Fruit fly (Drosophila melanogaster) whole organism: Measurements from ENCODE around the gene Obp19c.

Experiments used
- CG8478 ChIP-seq: fragments of >200 bp; optimal IDR thresholded peaks from 2 replicates; lab custom pipeline; 2018; ENCODE audit warnings: inconsistent platforms
- Dll ChIP-seq: fragments of >200 bp; optimal IDR thresholded peaks from 2 replicates; lab custom pipeline; 2017
- EcR ChIP-seq, 2 experiments: fragments of >200 bp; optimal IDR thresholded peaks; 2 replicates each; lab custom pipeline; 2017; ENCODE audit warnings: missing biosample characterization in 2 of 2, missing genetic modification characterization in 2 of 2, missing genetic modification reagents in 2 of 2
- pan ChIP-seq: fragments of >200 bp; optimal IDR thresholded peaks from 2 replicates; lab custom pipeline; 2017
- psq ChIP-seq: fragments of >200 bp; optimal IDR thresholded peaks from 2 replicates; lab custom pipeline; 2017
- usp ChIP-seq: fragments of >200 bp; optimal IDR thresholded peaks from 2 replicates; lab custom pipeline; 2017; ENCODE audit warnings: missing biosample characterization, missing genetic modification characterization, mixed read lengths

The Obp19c gene

DNA sequence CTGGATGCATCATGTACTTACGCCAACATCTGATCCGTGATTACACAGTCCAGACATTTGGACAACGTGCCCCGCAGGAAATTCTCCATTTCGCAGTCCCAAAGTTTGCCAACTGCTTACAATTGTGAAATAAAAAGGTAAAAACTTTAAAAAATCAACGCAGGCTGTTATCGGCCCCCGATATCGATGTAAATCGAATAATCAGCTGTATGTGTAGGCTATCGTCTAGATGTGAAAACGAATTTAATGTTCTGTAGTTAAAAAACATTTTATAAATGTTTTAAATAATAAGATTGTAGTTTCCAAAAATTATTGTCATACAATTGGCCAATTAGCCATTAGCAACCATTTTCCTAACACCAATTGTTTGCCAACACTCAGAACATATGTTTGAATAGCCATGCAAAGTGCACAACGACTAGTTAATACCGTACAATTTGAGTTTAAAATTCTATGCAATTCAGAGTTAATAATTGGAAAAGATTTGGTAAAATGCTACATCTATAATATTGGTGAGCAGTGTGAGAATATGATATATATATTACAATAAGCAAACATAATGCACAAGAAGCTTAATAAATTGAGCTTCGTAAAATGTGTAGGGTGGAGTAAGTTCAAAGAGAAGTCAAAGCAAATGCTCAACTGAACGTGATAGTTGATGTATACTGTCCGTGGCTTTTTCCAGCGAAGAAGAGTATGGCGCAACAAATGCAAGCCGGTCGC is 10.9 kb upstream of the Obp19c start, which contains the start of the genes CG11710 and mal:
CG11710 (minus strand) TSS at position 192 of the 723 bp plus-strand sequence.
mal (plus strand) TSS at position 194 of the 723 bp plus-strand sequence.
- no peak for TF ChIP-seq EcR (GFP tag; optimal IDR thresholded peaks at IDR 0.05; lab: Kevin White, UChicago)
- TF ChIP-seq pan (lab: Kevin White, UChicago), result no peak
- TF ChIP-seq CG8478 (lab: Kevin White, UChicago), result no peak
- TF ChIP-seq psq (lab: Kevin White, UChicago), result no peak
- no peak for TF ChIP-seq usp (GFP tag; lab: Kevin White, UChicago)
- no peak for TF ChIP-seq Dll (lab: Kevin White, UChicago)

DNA sequence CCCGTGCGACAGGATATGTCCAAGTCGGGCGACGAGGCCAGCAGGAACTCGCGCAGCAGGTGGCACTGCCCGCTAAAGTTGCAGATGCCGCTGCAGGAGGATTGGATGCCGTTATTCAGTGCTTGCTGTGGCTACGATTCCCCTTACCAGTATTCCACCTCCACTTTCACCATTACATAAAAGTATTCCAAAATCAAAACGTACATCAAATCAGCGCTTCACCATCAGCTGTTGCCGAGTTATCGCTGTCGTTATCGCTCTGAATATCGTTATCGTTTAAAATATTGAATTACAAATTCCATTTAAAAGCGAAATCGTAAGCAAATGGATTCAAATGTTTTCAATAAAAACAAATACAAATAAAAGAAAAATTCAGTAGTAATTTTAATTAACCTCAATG is 8.1 kb upstream of the Obp19c start, which contains the start of gene CG15456:
CG15456 (minus strand) TSS at position 225 of the 400 bp plus-strand sequence.
- TF ChIP-seq pan (lab: Kevin White, UChicago), result no peak
- TF ChIP-seq psq (lab: Kevin White, UChicago), result no peak
- TF ChIP-seq CG8478 (lab: Kevin White, UChicago), result no peak
- no peak for TF ChIP-seq usp (GFP tag; lab: Kevin White, UChicago)
- TF ChIP-seq Dll (lab: Kevin White, UChicago), result no peak
- no peak for TF ChIP-seq EcR (GFP tag; optimal IDR thresholded peaks at IDR 0.05; lab: Kevin White, UChicago)

DNA sequence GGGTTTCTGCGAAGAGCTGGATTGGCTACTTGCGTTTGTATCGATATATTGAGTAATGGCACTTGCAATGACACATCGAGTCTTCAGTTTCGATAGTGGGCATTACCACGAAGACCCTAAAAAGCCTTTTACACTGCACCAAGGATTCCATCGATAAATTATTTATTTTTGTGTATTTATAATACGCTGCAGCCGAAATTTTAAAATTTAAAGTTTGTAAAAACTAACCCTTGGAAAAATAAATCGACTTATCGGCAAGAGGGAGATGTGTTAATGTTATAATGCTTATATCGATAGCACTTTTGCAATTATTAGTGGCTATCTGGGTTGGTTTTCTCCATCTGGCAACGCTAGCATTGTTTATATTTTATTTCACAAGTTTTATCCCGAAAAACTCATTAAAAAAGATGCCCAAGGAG is 5.0 kb upstream of the Obp19c start, which contains the start of the genes Pp4-19C and cactin:
Pp4-19C (minus strand) TSS at position 256 of the 419 bp plus-strand sequence.
cactin (plus strand) TSS at position 323 of the 419 bp plus-strand sequence.
- TF ChIP-seq pan (lab: Kevin White, UChicago), result no peak
- TF ChIP-seq Dll (lab: Kevin White, UChicago), result no peak
- TF ChIP-seq psq (lab: Kevin White, UChicago), result no peak
- no peak for TF ChIP-seq EcR (GFP tag; optimal IDR thresholded peaks at IDR 0.05; lab: Kevin White, UChicago)
- TF ChIP-seq usp (GFP tag; lab: Kevin White, UChicago), result no peak

DNA sequence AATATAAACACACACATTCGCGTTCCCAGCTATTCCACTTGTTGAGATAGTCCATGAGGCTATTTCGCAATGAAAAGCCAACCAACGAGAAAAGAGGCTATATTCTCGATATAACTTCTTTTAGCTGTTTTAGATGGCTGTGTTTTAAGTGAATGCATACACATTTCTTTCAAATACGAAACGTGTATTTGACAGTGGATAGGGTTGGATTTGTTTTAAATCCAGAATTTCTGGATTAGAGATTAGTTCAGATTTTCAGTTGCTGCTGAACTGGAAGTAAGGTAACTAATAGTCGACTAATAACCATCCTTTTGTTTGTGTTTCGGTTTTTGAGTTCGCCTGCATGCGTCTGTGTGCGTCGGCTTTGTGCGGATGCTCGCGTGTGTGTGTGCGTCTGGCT is 4.4 kb upstream of the Obp19c start:
- TF ChIP-seq usp (GFP tag; lab: Kevin White, UChicago) (no peak), Dll (lab: Kevin White, UChicago) (no peak), CG8478 (lab: Kevin White, UChicago) (no peak), psq (lab: Kevin White, UChicago) (no peak), pan (lab: Kevin White, UChicago) (no peak), EcR (GFP tag; optimal IDR thresholded peaks at IDR 0.05; lab: Kevin White, UChicago) (no peak)

DNA sequence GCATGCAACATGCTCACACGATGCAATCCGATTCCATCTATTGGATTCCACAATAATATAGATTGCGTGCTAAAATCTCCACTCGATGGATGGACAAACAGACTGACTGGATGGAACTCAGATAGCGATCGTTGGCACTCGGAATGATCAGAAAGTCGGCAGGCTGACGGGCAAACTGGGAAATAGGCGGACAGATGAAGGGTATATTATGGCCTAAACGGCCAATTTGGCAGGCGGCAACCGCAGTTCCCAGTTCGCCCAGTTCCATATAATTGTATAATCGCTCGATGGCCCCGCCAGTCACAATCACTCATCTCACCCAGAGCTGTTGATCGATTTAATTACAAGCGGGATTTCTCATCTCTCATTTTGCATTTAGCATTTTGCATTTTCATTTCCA is 549 bp upstream of the Obp19c start, which contains the start of gene Obp19d:
Obp19d (plus strand) TSS at position 301 of the 400 bp plus-strand sequence.
- TF ChIP-seq pan (lab: Kevin White, UChicago), result no peak
- TF ChIP-seq CG8478 (lab: Kevin White, UChicago), result no peak
- no peak for TF ChIP-seq Dll (lab: Kevin White, UChicago)
- no peak for TF ChIP-seq EcR (GFP tag; optimal IDR thresholded peaks at IDR 0.05; lab: Kevin White, UChicago)
- no peak for TF ChIP-seq usp (GFP tag; lab: Kevin White, UChicago)
- TF ChIP-seq psq (lab: Kevin White, UChicago), result no peak

DNA sequence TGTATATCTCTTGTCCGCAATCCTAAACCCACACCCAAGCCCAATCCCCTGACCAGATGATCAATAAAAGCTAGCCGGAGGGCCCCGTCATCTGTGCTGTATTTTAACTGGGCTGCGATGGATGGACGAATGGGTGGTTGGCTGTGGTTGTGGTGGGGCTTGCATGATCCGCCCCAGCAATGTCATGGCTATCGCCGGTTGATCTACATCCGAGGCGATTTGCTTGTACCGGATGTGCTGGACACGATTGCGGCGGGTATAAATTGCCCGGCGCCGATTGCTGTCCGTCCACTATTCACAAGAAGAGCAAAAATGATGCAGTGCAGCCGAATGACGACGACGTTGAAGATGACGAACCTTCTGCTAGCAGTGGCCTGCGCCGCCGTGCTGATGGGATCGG is 2.3 kb downstream of the Obp19c start, which contains the start of gene Obp19b:
Obp19b (plus strand) TSS at position 301 of the 400 bp plus-strand sequence.
- no peak for TF ChIP-seq usp (GFP tag; lab: Kevin White, UChicago)

DNA sequence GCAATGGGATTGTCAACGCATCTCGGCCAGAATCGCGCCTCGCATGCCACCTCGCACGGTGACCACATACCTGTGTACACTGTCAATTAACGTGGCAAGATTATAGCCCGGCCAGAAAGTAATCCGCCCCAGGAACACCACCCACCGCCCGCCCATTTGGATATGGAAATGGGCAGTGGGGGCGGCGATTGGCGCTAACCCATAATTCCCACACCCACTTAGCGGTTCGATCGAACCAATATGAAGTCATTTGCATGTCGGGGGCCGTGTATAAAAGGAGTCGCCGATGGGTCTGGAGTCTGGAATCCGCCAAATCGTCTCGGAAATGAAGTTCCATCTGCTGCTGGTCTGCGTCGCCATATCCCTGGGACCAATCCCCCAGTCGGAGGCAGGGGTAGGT is 3.3 kb downstream of the Obp19c start, which contains the start of gene Obp19a:
Obp19a (plus strand) TSS at position 301 of the 400 bp plus-strand sequence.
- TF ChIP-seq EcR (GFP tag; optimal IDR thresholded peaks at IDR 0.05; lab: Kevin White, UChicago) (no peak), usp (GFP tag; lab: Kevin White, UChicago) (no peak), CG8478 (lab: Kevin White, UChicago) (no peak), psq (lab: Kevin White, UChicago) (no peak), pan (lab: Kevin White, UChicago) (no peak), Dll (lab: Kevin White, UChicago) (no peak)

DNA sequence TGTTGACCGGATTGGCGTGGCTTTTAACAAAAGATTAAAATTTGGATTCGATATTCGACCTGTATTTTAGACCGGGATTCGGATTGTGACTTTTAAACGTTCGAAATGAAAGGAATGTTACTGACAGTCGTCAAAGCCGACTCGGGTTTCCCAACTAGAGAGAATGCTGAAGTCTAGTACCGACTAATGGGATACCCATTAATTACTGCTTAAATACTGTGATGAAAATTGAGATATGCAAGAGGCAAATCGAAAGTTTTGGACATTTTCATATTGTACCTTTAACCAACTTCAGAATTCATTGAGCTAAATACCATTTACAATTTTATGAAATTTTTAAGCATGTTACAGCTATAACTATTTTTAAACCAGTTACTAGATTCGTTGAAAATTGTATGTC is 4.7 kb downstream of the Obp19c start, which contains the start of gene CG15458:
CG15458 (minus strand) TSS at position 101 of the 400 bp plus-strand sequence.
- TF ChIP-seq Dll (lab: Kevin White, UChicago), result no peak
- TF ChIP-seq usp (GFP tag; lab: Kevin White, UChicago), result no peak
- TF ChIP-seq EcR (GFP tag; optimal IDR thresholded peaks at IDR 0.05; lab: Kevin White, UChicago), result no peak
- TF ChIP-seq CG8478 (lab: Kevin White, UChicago), result no peak
- TF ChIP-seq pan (lab: Kevin White, UChicago), result no peak
- TF ChIP-seq psq (lab: Kevin White, UChicago), result no peak

DNA sequence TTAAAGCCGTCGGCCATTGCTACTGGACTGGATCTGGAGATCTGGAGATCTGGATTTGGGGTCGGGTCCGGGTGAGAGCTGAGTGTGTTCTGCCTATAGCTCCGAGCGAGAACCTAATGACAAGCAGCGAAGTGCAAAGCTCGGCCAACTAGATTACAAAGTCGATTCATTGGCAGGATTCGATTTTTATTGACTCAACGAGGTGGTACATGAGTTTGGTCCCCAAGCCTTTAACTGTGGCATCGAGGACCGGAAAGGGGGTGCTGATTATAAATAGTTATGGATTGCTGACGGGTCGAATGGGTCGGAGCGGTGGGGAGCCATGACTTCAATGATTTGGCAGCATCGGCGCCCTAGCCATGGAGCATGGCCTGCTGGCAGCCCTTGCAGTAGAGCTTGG is 5.3 kb downstream of the Obp19c start, which contains the start of gene CG15459:
CG15459 (minus strand) TSS at position 101 of the 400 bp plus-strand sequence.
- TF ChIP-seq pan (lab: Kevin White, UChicago), result no peak
- TF ChIP-seq CG8478 (lab: Kevin White, UChicago), result no peak
- TF ChIP-seq usp (GFP tag; lab: Kevin White, UChicago), result no peak
- no peak for TF ChIP-seq EcR (GFP tag; optimal IDR thresholded peaks at IDR 0.05; lab: Kevin White, UChicago)
- TF ChIP-seq Dll (lab: Kevin White, UChicago), result no peak
- TF ChIP-seq psq (lab: Kevin White, UChicago), result no peak

DNA sequence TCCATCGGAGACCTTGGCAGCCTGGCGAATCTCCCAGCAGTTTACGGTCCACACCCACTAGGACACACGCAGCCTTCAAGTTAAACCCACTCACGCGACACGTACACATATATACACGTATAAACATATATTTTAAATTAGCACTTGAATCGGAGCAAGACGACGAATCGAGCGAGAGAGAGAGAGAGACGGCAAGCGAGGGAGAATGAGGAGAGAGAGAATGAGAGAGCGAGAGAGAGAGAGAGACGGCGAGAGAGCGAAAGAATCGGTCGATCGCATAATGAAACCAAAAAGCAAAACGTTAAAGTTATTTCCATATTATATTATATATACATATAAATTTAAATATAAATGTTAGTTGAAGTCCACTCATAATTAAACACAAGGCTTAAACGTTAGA is 7.1 kb downstream of the Obp19c start:
- TF ChIP-seq CG8478 (lab: Kevin White, UChicago), result peak; percentile 42
- TF ChIP-seq usp (GFP tag; lab: Kevin White, UChicago), result no peak
- no peak for TF ChIP-seq EcR (GFP tag; optimal IDR thresholded peaks at IDR 0.05; lab: Kevin White, UChicago)
- TF ChIP-seq psq (lab: Kevin White, UChicago), result no peak
- no peak for TF ChIP-seq Dll (lab: Kevin White, UChicago)
